Worm (Caenorhabditis elegans): Measurements from ENCODE around the gene ptr-24.
A peak's percentile ranks its signal among the peaks of the same experiment; 100 is the strongest.

DNA sequence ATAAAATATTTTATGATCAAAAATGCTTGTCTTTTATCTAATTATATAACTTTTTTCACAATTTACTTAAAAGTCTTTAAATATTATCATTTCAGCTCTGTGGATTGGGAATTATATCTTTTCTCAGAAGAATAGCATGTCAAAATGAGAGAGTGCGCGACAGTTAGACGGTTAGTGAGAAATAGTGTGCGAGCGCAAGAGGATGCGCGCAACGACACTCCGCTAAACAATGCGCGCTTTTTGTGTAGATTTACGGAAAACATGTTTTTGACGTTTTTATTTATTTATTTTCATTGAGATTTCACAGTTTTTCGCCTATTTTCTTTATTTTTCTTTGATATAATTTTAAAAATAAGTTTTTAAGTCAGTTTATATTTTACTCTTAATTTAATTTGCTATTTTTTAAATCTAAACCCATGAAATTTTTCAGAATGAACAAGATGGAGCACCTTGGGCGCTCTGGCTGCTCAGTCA lies 58.8 kb downstream of the ptr-24 start, which contains the start of gene F02C12.3:
- TF ChIP-seq dao-5 (tag; optimal IDR thresholded peaks at IDR 0.05) (no peak), him-1 (tag; optimal IDR thresholded peaks at IDR 0.05) (no peak), W03F9.2 (tag; optimal IDR thresholded peaks at IDR 0.05) (peak; percentile 52)
